Worm (Caenorhabditis elegans) whole organism, mixed stage, embryonic: ENCODE data around the gene Y71H2AM.12.
A peak's percentile ranks its signal among the peaks of the same experiment; 100 is the strongest.
"Not testable (repeated sequence)": the region's sequence is repeated elsewhere in the genome, so short reads cannot be mapped to it uniquely, and the experiment has no call there.

ENCODE experiments used
- M03D4.4 ChIP-seq: sonication (generic microtip); optimal IDR thresholded peaks from 2 replicates; lab custom pipeline; 2017; ENCODE audit warnings: mild to moderate bottlenecking, missing genetic modification characterization, missing compliant biosample characterization
- blmp-1 ChIP-seq: fragments of 150-350 bp; optimal IDR thresholded peaks from 2 replicates; lab custom pipeline; 2014; ENCODE audit warnings: missing biosample characterization, missing genetic modification characterization
- ceh-43 ChIP-seq: fragments of 200-800 bp; sonication (Bioruptor generic); optimal IDR thresholded peaks from 2 replicates; lab custom pipeline; 2018; ENCODE audit warnings: mild to moderate bottlenecking, missing genetic modification characterization, moderate library complexity, missing compliant biosample characterization
- ceh-83 ChIP-seq: fragments of 200-800 bp; sonication (Bioruptor generic); optimal IDR thresholded peaks from 2 replicates; lab custom pipeline; 2018; ENCODE audit warnings: mild to moderate bottlenecking, missing genetic modification characterization, missing compliant biosample characterization
- ces-1 ChIP-seq: fragments of 150-350 bp; optimal IDR thresholded peaks from 2 replicates; lab custom pipeline; 2014; ENCODE audit warnings: missing biosample characterization, missing genetic modification reagents, missing genetic modification characterization
- cnd-1 ChIP-seq: fragments of 200-800 bp; sonication (Bioruptor generic); optimal IDR thresholded peaks from 2 replicates; lab custom pipeline; 2018; ENCODE audit warnings: mild to moderate bottlenecking, missing genetic modification characterization, missing compliant biosample characterization
- drap-1 ChIP-seq: fragments of 200-800 bp; sonication (Bioruptor generic); optimal IDR thresholded peaks from 3 replicates; lab custom pipeline; 2018; ENCODE audit warnings: mild to moderate bottlenecking, missing genetic modification characterization, missing compliant biosample characterization
- elt-1 ChIP-seq: sonication (generic microtip); optimal IDR thresholded peaks from 2 replicates; lab custom pipeline; 2017; ENCODE audit warnings: missing genetic modification characterization, mild to moderate bottlenecking, missing compliant biosample characterization, antibody characterized with exemption, moderate library complexity, borderline replicate concordance; ENCODE audit not compliant: insufficient read depth
- ham-2 ChIP-seq: fragments of 200-800 bp; sonication (Bioruptor generic); optimal IDR thresholded peaks from 2 replicates; lab custom pipeline; 2018; ENCODE audit warnings: mild to moderate bottlenecking, missing genetic modification characterization, missing compliant biosample characterization
- hlh-1 ChIP-seq: fragments of 150-350 bp; optimal IDR thresholded peaks from 2 replicates; lab custom pipeline; 2014; ENCODE audit warnings: missing biosample characterization, missing genetic modification reagents, missing genetic modification characterization
- lin-32 ChIP-seq: fragments of 200-800 bp; sonication (Bioruptor generic); optimal IDR thresholded peaks from 2 replicates; lab custom pipeline; 2018; ENCODE audit warnings: mild to moderate bottlenecking, missing genetic modification characterization, missing compliant biosample characterization
- lsy-2 ChIP-seq: fragments of 150-350 bp; optimal IDR thresholded peaks from 2 replicates; lab custom pipeline; 2014; ENCODE audit warnings: missing biosample characterization, missing genetic modification characterization
- mab-5 ChIP-seq: fragments of 150-350 bp; optimal IDR thresholded peaks from 2 replicates; lab custom pipeline; 2014; ENCODE audit warnings: missing biosample characterization, missing genetic modification characterization
- mep-1 ChIP-seq: fragments of 150-350 bp; optimal IDR thresholded peaks from 2 replicates; lab custom pipeline; 2017; ENCODE audit warnings: missing biosample characterization, missing genetic modification reagents, missing genetic modification characterization, inconsistent platforms
- nhr-12 ChIP-seq: fragments of 150-350 bp; optimal IDR thresholded peaks from 2 replicates; lab custom pipeline; 2014; ENCODE audit warnings: missing biosample characterization, missing genetic modification characterization
- nhr-2 ChIP-seq: fragments of 150-350 bp; optimal IDR thresholded peaks from 2 replicates; lab custom pipeline; 2014; ENCODE audit warnings: missing biosample characterization, missing genetic modification characterization
- nhr-237 ChIP-seq: fragments of 150-350 bp; optimal IDR thresholded peaks from 2 replicates; lab custom pipeline; 2014; ENCODE audit warnings: missing biosample characterization, missing genetic modification characterization
- nhr-28 ChIP-seq: fragments of 150-350 bp; optimal IDR thresholded peaks from 2 replicates; lab custom pipeline; 2014; ENCODE audit warnings: missing biosample characterization, missing genetic modification characterization
- nhr-76 ChIP-seq: sonication (generic microtip); optimal IDR thresholded peaks from 2 replicates; lab custom pipeline; 2017; ENCODE audit warnings: missing biosample characterization, missing genetic modification characterization
- pha-4 ChIP-seq: fragments of 150-350 bp; optimal IDR thresholded peaks from 2 replicates; lab custom pipeline; 2018; ENCODE audit warnings: missing biosample characterization, missing genetic modification reagents, missing genetic modification characterization
- snpc-4 ChIP-seq: fragments of 150-350 bp; optimal IDR thresholded peaks from 2 replicates; lab custom pipeline; 2014; ENCODE audit warnings: missing biosample characterization, missing genetic modification characterization
- sptf-1 ChIP-seq: sonication (generic microtip); optimal IDR thresholded peaks from 2 replicates; lab custom pipeline; 2017; ENCODE audit warnings: mild to moderate bottlenecking, missing genetic modification characterization, moderate library complexity, missing compliant biosample characterization
- unc-120 ChIP-seq: sonication (generic microtip); optimal IDR thresholded peaks from 2 replicates; lab custom pipeline; 2017; ENCODE audit warnings: missing genetic modification characterization, missing compliant biosample characterization; ENCODE audit not compliant: poor library complexity, severe bottlenecking
- zip-8 ChIP-seq: fragments of 150-350 bp; optimal IDR thresholded peaks from 2 replicates; lab custom pipeline; 2014; ENCODE audit warnings: missing biosample characterization, missing genetic modification characterization
- ztf-11 ChIP-seq: fragments of 150-350 bp; optimal IDR thresholded peaks from 2 replicates; lab custom pipeline; 2014; ENCODE audit warnings: missing biosample characterization, missing genetic modification characterization

Y71H2AM.12 gene

ce11 chrIII:2725221-2726203, 8.4 kb downstream of the Y71H2AM.12 start, which contains the start of gene cosa-1:
cosa-1 (plus strand) TSS chrIII:2726116.
- TF ChIP-seq hlh-1 (tag; lab: Kevin White, UChicago) (peak; percentile 30), zip-8 (tag; lab: Kevin White, UChicago) (no peak)
- TF ChIP-seq, all 35 proteins: peak for 1

ce11 chrIII:2724992-2725220, 9.0 kb downstream of the Y71H2AM.12 start, which contains the start of gene Y71H2AM.11:
Y71H2AM.11 (minus strand) TSS chrIII:2725092.
- TF ChIP-seq mab-5 (tag; lab: Kevin White, UChicago), result no peak
- no peak for TF ChIP-seq nhr-28 (tag; lab: Kevin White, UChicago)
- no peak for TF ChIP-seq nhr-12 (tag; lab: Kevin White, UChicago)
- no peak for TF ChIP-seq ces-1 (GFP tag; lab: Kevin White, UChicago)
- TF ChIP-seq lin-32 (GFP tag; lab: Kevin White, UChicago), result no peak
- no peak for TF ChIP-seq nhr-2 (tag; lab: Kevin White, UChicago)
- no peak for TF ChIP-seq zip-8 (tag; lab: Kevin White, UChicago)
- no peak for TF ChIP-seq ceh-83 (GFP tag; lab: Kevin White, UChicago)

ce11 chrIII:2716514-2716913, 17.4 kb downstream of the Y71H2AM.12 start, which contains the start of gene tmem-132:
tmem-132 (minus strand) TSS chrIII:2716614.
- TF ChIP-seq lsy-2 (tag; lab: Kevin White, UChicago), result no peak
- TF ChIP-seq sptf-1 (tag; lab: Kevin White, UChicago), result no peak
- TF ChIP-seq ces-1 (GFP tag; lab: Kevin White, UChicago), result peak; percentile 2
- TF ChIP-seq elt-1 (tag; lab: Kevin White, UChicago), result no peak
- no peak for TF ChIP-seq M03D4.4
- no peak for TF ChIP-seq nhr-2 (tag; lab: Kevin White, UChicago)
- no peak for TF ChIP-seq nhr-76 (tag; lab: Kevin White, UChicago)
- TF ChIP-seq cnd-1 (tag; lab: Kevin White, UChicago), result no peak
- TF ChIP-seq snpc-4 (tag; lab: Kevin White, UChicago), result no peak

- no peak for TF ChIP-seq ham-2 (GFP tag; lab: Kevin White, UChicago)
- TF ChIP-seq blmp-1 (tag; lab: Kevin White, UChicago), result no peak
- no peak for TF ChIP-seq lsy-2 (tag; lab: Kevin White, UChicago)
- no peak for TF ChIP-seq cnd-1 (tag; lab: Kevin White, UChicago)
- no peak for TF ChIP-seq nhr-12 (tag; lab: Kevin White, UChicago)
- no peak for TF ChIP-seq unc-120 (tag; lab: Kevin White, UChicago)
- no peak for TF ChIP-seq pha-4 (tag; lab: Kevin White, UChicago)
- TF ChIP-seq drap-1 (GFP tag; lab: Kevin White, UChicago), result no peak
Observed at ce11 chrIII:2711527-2711926, 22.4 kb downstream of the Y71H2AM.12 start.

- TF ChIP-seq mab-5 (tag; lab: Kevin White, UChicago) (no peak), ces-1 (GFP tag; lab: Kevin White, UChicago) (no peak), drap-1 (GFP tag; lab: Kevin White, UChicago) (no peak), hlh-1 (tag; lab: Kevin White, UChicago) (no peak), zip-8 (tag; lab: Kevin White, UChicago) (no peak), blmp-1 (tag; lab: Kevin White, UChicago) (no peak)
Observed at ce11 chrIII:2710211-2710610, 23.7 kb downstream of the Y71H2AM.12 start.

- TF ChIP-seq nhr-237 (tag; lab: Kevin White, UChicago) (no peak), hlh-1 (tag; lab: Kevin White, UChicago) (peak; percentile 78), mep-1 (tag; lab: Kevin White, UChicago) (no peak), ztf-11 (tag; lab: Kevin White, UChicago) (no peak), cnd-1 (tag; lab: Kevin White, UChicago) (no peak)
Observed at ce11 chrIII:2700637-2701036, 33.3 kb downstream of the Y71H2AM.12 start, which contains the start of gene set-27. set-27 (plus strand) TSS chrIII:2700937.

ce11 chrIII:2699363-2699762, 34.5 kb downstream of the Y71H2AM.12 start, which contains the start of gene cox-6B:
cox-6B (plus strand) TSS chrIII:2699663.
- not testable (repeated sequence) for TF ChIP-seq ceh-43 (GFP tag; lab: Kevin White, UChicago); snpc-4 (tag; lab: Kevin White, UChicago); ham-2 (GFP tag; lab: Kevin White, UChicago)
